Worm (Caenorhabditis elegans): ENCODE measurements around the gene reps-1.

- TF ChIP-seq nhr-237 (tag; optimal IDR thresholded peaks at IDR 0.05) (no peak), tbx-2 (tag; optimal IDR thresholded peaks at IDR 0.05) (no peak), elt-3 (tag; optimal IDR thresholded peaks at IDR 0.05) (no peak), nhr-28 (tag; optimal IDR thresholded peaks at IDR 0.05) (no peak), unc-62 (GFP tag; optimal IDR thresholded peaks at IDR 0.05) (no peak), egl-27 (tag; optimal IDR thresholded peaks at IDR 0.05) (no peak), ZK546.5 (tag; optimal IDR thresholded peaks at IDR 0.05) (no peak), jun-1 (tag; optimal IDR thresholded peaks at IDR 0.05) (no peak)
These were observed 3.3 kb upstream of the reps-1 start, which contains the start of gene gtf-2F2 for ce11 chrV:18993535-18993990.
